Fruit fly (Drosophila melanogaster) whole organism, embryonic: Measurements from ENCODE around the gene scramb2.

Source experiments
- Adf1 ChIP-seq: fragments of 200-800 bp; sonication (Bioruptor generic); IDR thresholded peaks from 2 replicates; pipeline ENCODE4 v1.3.6; 2022; ENCODE audit warnings: missing biosample characterization, missing genetic modification characterization
- Atf6 ChIP-seq: fragments of 200-800 bp; sonication (Bioruptor generic); IDR thresholded peaks from 2 replicates; pipeline ENCODE4 v1.3.6; 2022; ENCODE audit warnings: missing biosample characterization, missing genetic modification characterization
- B-H1 ChIP-seq: fragments of 200-800 bp; sonication (Bioruptor generic); IDR thresholded peaks from 3 replicates; pipeline ENCODE4 v1.3.6; 2022; ENCODE audit warnings: missing biosample characterization, missing genetic modification characterization
- BEAF-32 ChIP-seq: fragments of 200-800 bp; sonication (Bioruptor generic); optimal IDR thresholded peaks from 3 replicates; lab custom pipeline; 2017; ENCODE audit warnings: missing biosample characterization, missing genetic modification characterization, mild to moderate bottlenecking, moderate library complexity, missing genetic modification reagents
- Bteb2 ChIP-seq: fragments of 200-800 bp; sonication (Bioruptor generic); optimal IDR thresholded peaks from 2 replicates; lab custom pipeline; 2016; ENCODE audit warnings: missing biosample characterization, missing genetic modification characterization
- CG10543 ChIP-seq: fragments of 200-800 bp; sonication (Bioruptor generic); optimal IDR thresholded peaks from 3 replicates; lab custom pipeline; 2017; ENCODE audit warnings: missing biosample characterization, mild to moderate bottlenecking, missing genetic modification characterization, moderate library complexity
- CG10654 ChIP-seq: fragments of 200-800 bp; sonication (Bioruptor generic); optimal IDR thresholded peaks from 2 replicates; lab custom pipeline; 2016; ENCODE audit warnings: missing biosample characterization, missing genetic modification characterization
- CG11398 ChIP-seq: fragments of 200-800 bp; sonication (Bioruptor generic); optimal IDR thresholded peaks from 2 replicates; lab custom pipeline; 2016; ENCODE audit warnings: missing biosample characterization, missing genetic modification characterization
- CG11560 ChIP-seq: fragments of 200-800 bp; sonication (Bioruptor generic); IDR thresholded peaks from 3 replicates; pipeline ENCODE4 v1.3.6; 2022; ENCODE audit warnings: missing biosample characterization, missing genetic modification characterization
- CG12236 ChIP-seq: fragments of 200-800 bp; sonication (Bioruptor generic); optimal IDR thresholded peaks from 2 replicates; lab custom pipeline; 2016; ENCODE audit warnings: missing biosample characterization, missing genetic modification characterization
- CG14441 ChIP-seq: fragments of 200-800 bp; sonication (Bioruptor generic); IDR thresholded peaks from 2 replicates; pipeline ENCODE4 v1.3.6; 2022; ENCODE audit warnings: missing biosample characterization, missing genetic modification characterization
- CG15696 ChIP-seq: fragments of 200-800 bp; sonication (Bioruptor generic); optimal IDR thresholded peaks from 2 replicates; lab custom pipeline; 2019; ENCODE audit warnings: missing biosample characterization, mild to moderate bottlenecking, missing genetic modification characterization, moderate library complexity
- CG17385 ChIP-seq: fragments of 200-800 bp; sonication (Bioruptor generic); optimal IDR thresholded peaks from 3 replicates; lab custom pipeline; 2018; ENCODE audit warnings: missing biosample characterization, mild to moderate bottlenecking, missing genetic modification characterization
- CG18011 ChIP-seq: fragments of 200-800 bp; sonication (Bioruptor generic); optimal IDR thresholded peaks from 2 replicates; lab custom pipeline; 2017; ENCODE audit warnings: missing biosample characterization, missing genetic modification characterization, mild to moderate bottlenecking, moderate library complexity, missing genotype
- CG18599 ChIP-seq: fragments of 200-800 bp; sonication (Bioruptor generic); optimal IDR thresholded peaks from 3 replicates; lab custom pipeline; 2017; ENCODE audit warnings: missing biosample characterization, missing genetic modification characterization, mild to moderate bottlenecking, moderate library complexity, missing genetic modification reagents
- CG18619 ChIP-seq: fragments of 200-800 bp; sonication (Bioruptor generic); optimal IDR thresholded peaks from 3 replicates; lab custom pipeline; 2017; ENCODE audit warnings: missing biosample characterization, mild to moderate bottlenecking, missing genetic modification characterization
- CG2120 ChIP-seq: fragments of 200-800 bp; sonication (Bioruptor generic); optimal IDR thresholded peaks from 3 replicates; lab custom pipeline; 2016; ENCODE audit warnings: missing biosample characterization, missing genetic modification characterization
- CG3163 ChIP-seq: fragments of 200-800 bp; sonication (Bioruptor generic); optimal IDR thresholded peaks from 3 replicates; lab custom pipeline; 2016; ENCODE audit warnings: missing biosample characterization, missing genetic modification characterization
- CG32767 ChIP-seq: fragments of 200-800 bp; sonication (Bioruptor generic); IDR thresholded peaks from 2 replicates; pipeline ENCODE4 v1.3.6; 2022; ENCODE audit warnings: missing biosample characterization, missing genetic modification characterization
- CG34376 ChIP-seq: fragments of 200-800 bp; sonication (Bioruptor generic); optimal IDR thresholded peaks from 2 replicates; lab custom pipeline; 2018; ENCODE audit warnings: missing biosample characterization, mild to moderate bottlenecking, missing genetic modification characterization
- CG6689 ChIP-seq: fragments of 200-800 bp; sonication (Bioruptor generic); IDR thresholded peaks from 2 replicates; pipeline ENCODE4 v1.3.6; 2022; ENCODE audit warnings: missing biosample characterization, missing genetic modification characterization
- CG7963 ChIP-seq: fragments of 200-800 bp; sonication (Bioruptor generic); IDR thresholded peaks from 3 replicates; pipeline ENCODE4 v1.3.6; 2022; ENCODE audit warnings: missing biosample characterization, missing genetic modification characterization; ENCODE audit not compliant: partially characterized antibody
- CG9932 ChIP-seq: fragments of 200-800 bp; sonication (Bioruptor generic); IDR thresholded peaks from 2 replicates; pipeline ENCODE4 v1.3.6; 2022; ENCODE audit warnings: missing biosample characterization, missing genetic modification characterization
- CHES-1-like ChIP-seq: fragments of 200-800 bp; sonication (Bioruptor generic); optimal IDR thresholded peaks from 2 replicates; lab custom pipeline; 2016; ENCODE audit warnings: missing biosample characterization, missing genetic modification characterization
- D19B ChIP-seq: fragments of 200-800 bp; sonication (Bioruptor generic); optimal IDR thresholded peaks from 2 replicates; lab custom pipeline; 2017; ENCODE audit warnings: missing biosample characterization, mild to moderate bottlenecking, missing genetic modification characterization
- GATAe ChIP-seq: fragments of 200-800 bp; sonication (Bioruptor generic); conservative IDR thresholded peaks from 2 replicates; pipeline ENCODE4 v1.3.6; 2022; ENCODE audit warnings: missing biosample characterization, missing genetic modification characterization
- HHEX ChIP-seq: fragments of 200-800 bp; sonication (Bioruptor generic); optimal IDR thresholded peaks from 3 replicates; lab custom pipeline; 2017; ENCODE audit warnings: missing biosample characterization, mild to moderate bottlenecking, missing genetic modification characterization, missing genetic modification reagents
- HLH3B ChIP-seq: fragments of 200-800 bp; sonication (Bioruptor generic); IDR thresholded peaks from 2 replicates; pipeline ENCODE4 v1.3.6; 2022; ENCODE audit warnings: missing biosample characterization, missing genetic modification characterization
- HLHmδ ChIP-seq: fragments of 200-800 bp; sonication (Bioruptor generic); optimal IDR thresholded peaks from 2 replicates; lab custom pipeline; 2018; ENCODE audit warnings: missing biosample characterization, mild to moderate bottlenecking, missing genetic modification characterization, moderate library complexity
- Nf-YB ChIP-seq: fragments of 200-800 bp; sonication (Bioruptor generic); optimal IDR thresholded peaks from 3 replicates; lab custom pipeline; 2019; ENCODE audit warnings: missing biosample characterization, mild to moderate bottlenecking, missing genetic modification characterization, moderate library complexity
- NfI ChIP-seq: fragments of 200-800 bp; sonication (Bioruptor generic); optimal IDR thresholded peaks from 3 replicates; lab custom pipeline; 2018; ENCODE audit warnings: missing biosample characterization, mild to moderate bottlenecking, missing genetic modification characterization, moderate library complexity
- Oaz ChIP-seq: fragments of 200-800 bp; sonication (Bioruptor generic); IDR thresholded peaks from 2 replicates; pipeline ENCODE4 v1.3.6; 2022; ENCODE audit warnings: missing biosample characterization, missing genetic modification characterization
- Xrp1 ChIP-seq: fragments of 200-800 bp; sonication (Bioruptor generic); IDR thresholded peaks from 2 replicates; pipeline ENCODE4 v1.3.6; 2022; ENCODE audit warnings: missing biosample characterization, missing genetic modification characterization
- ara ChIP-seq: fragments of 200-800 bp; sonication (Bioruptor generic); IDR thresholded peaks from 2 replicates; pipeline ENCODE4 v1.3.6; 2022; ENCODE audit warnings: missing biosample characterization, missing genetic modification characterization
- bsh ChIP-seq, 2 experiments: fragments of 200-800 bp; sonication (Bioruptor generic); optimal IDR thresholded peaks; 2 replicates each; lab custom pipeline; 2017 to 2018; ENCODE audit warnings: mild to moderate bottlenecking in 2 of 2, missing biosample characterization in 2 of 2, missing genetic modification characterization in 2 of 2, moderate library complexity in 1 of 2
- cad ChIP-seq: fragments of >200 bp; optimal IDR thresholded peaks from 2 replicates; lab custom pipeline; 2017; ENCODE audit warnings: missing biosample characterization, missing genetic modification characterization
- chif ChIP-seq, 2 experiments: fragments of 200-800 bp; sonication (Bioruptor generic); optimal IDR thresholded peaks; 3 replicates each; lab custom pipeline; 2016; ENCODE audit warnings: missing biosample characterization in 2 of 2, missing genetic modification characterization in 2 of 2
- crol ChIP-seq: fragments of 200-800 bp; sonication (Bioruptor generic); IDR thresholded peaks from 2 replicates; pipeline ENCODE4 v1.3.6; 2022; ENCODE audit warnings: missing biosample characterization, missing genetic modification characterization
- en ChIP-seq: fragments of 200-800 bp; sonication (Bioruptor generic); optimal IDR thresholded peaks from 2 replicates; lab custom pipeline; 2016; ENCODE audit warnings: missing biosample characterization, missing genetic modification characterization
- ewg ChIP-seq: fragments of 200-800 bp; sonication (Bioruptor generic); optimal IDR thresholded peaks from 3 replicates; lab custom pipeline; 2017; ENCODE audit warnings: mild to moderate bottlenecking, missing biosample characterization, missing genetic modification reagents, missing genetic modification characterization
- maf-S ChIP-seq: fragments of 200-800 bp; sonication (Bioruptor generic); optimal IDR thresholded peaks from 2 replicates; lab custom pipeline; 2016; ENCODE audit warnings: missing biosample characterization, missing genetic modification characterization
- mld ChIP-seq: fragments of 200-800 bp; sonication (Bioruptor generic); IDR thresholded peaks from 3 replicates; pipeline ENCODE4 v1.3.6; 2022; ENCODE audit warnings: missing biosample characterization, missing genetic modification characterization; ENCODE audit not compliant: partially characterized antibody
- nerfin-1 ChIP-seq: fragments of 200-800 bp; sonication (Bioruptor generic); optimal IDR thresholded peaks from 3 replicates; lab custom pipeline; 2019; ENCODE audit warnings: missing biosample characterization, mild to moderate bottlenecking, missing genetic modification characterization, moderate library complexity
- otp ChIP-seq: fragments of 200-800 bp; sonication (Bioruptor generic); IDR thresholded peaks from 3 replicates; pipeline ENCODE4, ENCODE4 v1.3.6; 2022; ENCODE audit warnings: missing biosample characterization, missing genetic modification characterization
- slp2 ChIP-seq: fragments of 200-800 bp; sonication (Bioruptor generic); optimal IDR thresholded peaks from 2 replicates; lab custom pipeline; 2016; ENCODE audit warnings: missing biosample characterization, missing genetic modification characterization
- tio ChIP-seq: fragments of 200-800 bp; sonication (Bioruptor generic); optimal IDR thresholded peaks from 2 replicates; lab custom pipeline; 2017; ENCODE audit warnings: missing biosample characterization, missing genetic modification characterization, inconsistent platforms
- trh ChIP-seq: fragments of 200-800 bp; sonication (Bioruptor generic); optimal IDR thresholded peaks from 2 replicates; lab custom pipeline; 2016; ENCODE audit warnings: missing biosample characterization, missing genetic modification characterization

scramb2 gene

DNA sequence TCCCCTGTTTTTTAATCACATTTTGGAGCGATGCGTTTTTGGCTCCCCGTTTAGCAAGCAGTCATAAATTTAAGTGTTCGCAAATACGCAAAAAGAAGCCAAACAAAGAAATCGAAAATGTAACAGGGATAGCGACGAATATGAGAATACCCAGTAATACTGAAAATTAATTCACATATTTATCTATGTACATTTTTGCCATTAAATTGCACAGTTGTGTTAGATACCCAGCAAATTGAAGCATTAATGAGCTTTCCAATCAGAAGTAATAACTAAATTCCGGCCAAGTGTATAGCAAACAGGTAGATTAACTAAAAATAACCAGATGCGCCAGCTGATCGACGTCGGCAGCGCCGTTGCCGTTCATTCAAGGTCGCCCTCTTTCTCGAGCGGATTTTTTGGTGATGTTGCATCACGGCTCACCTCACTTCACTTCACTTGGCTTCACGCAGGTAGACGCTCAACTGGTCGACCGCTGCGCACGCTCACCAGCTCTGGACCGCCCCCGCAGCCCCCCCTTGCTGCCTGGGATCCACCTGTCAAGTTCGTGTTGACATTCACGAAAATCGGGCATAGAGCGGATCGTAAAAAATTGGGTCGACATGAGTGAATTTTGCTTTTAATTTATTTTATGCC, 9.5 kb downstream of the scramb2 start (continued):
- TF ChIP-seq CG11560 = no peak
- no peak for TF ChIP-seq nerfin-1 (tag; lab: Kevin White, UChicago)
- TF ChIP-seq Adf1 = peak; percentile 24; the same call in 1 of the 2 replicates
- peak; percentile 73 for TF ChIP-seq D19B (GFP tag; lab: Kevin White, UChicago)
- TF ChIP-seq CG7963 = no peak
- no peak for TF ChIP-seq en
- peak; percentile 29; the same call in 1 of the 2 replicates for TF ChIP-seq CG14441 (GFP tag; lab: Robert Waterston, UW)
- TF ChIP-seq CG10543 (GFP tag; lab: Kevin White, UChicago) = peak; percentile 13
- TF ChIP-seq cad = no peak
- TF ChIP-seq, all 482 proteins: peak for 30

DNA sequence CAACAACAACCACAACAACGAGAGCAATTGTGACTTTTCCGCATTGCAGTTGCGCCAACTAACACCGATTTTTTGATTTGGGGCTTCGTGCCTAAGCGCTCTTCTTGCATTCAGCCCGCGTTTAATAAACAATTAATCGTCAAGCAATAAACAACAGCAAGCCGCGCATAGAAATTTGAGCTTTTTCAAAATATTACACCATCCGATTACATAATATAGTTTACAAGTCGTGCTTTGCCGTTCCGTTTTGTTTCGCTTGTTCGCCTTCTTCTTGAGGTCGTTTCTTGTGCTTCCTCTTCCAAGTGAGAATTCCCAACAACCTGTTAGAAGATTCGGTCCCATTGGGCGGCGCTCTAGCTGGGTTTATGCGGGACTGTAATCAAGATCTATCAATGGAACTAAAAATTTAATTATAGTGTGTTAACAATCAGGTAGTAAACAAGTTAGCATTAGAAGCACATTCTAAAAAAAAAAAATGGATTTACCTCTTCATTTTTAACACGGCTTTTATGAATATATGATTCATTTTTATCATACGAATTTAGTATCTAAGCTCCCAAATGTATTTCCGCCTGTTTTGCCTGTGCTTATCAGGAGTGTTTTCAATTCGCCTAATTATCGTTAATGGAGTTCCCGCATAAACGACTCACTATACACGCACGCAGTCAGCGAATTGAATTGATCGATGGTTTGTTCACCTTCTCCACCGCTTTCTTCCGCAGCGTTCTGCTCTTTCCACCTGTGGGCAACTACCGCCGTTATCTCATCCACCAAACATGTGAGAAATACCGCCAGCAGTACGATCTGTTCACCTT, 10.6 kb downstream of the scramb2 start:
- TF ChIP-seq CG32767 (peak; percentile 88), tio (peak; percentile 81), CG18619 (GFP tag; lab: Kevin White, UChicago) (peak; percentile 86), CG11398 (peak; percentile 46), CG34376 (GFP tag; lab: Kevin White, UChicago) (peak; percentile 91), CG17385 (GFP tag; lab: Kevin White, UChicago) (peak; percentile 85), ewg (GFP tag; lab: Kevin White, UChicago) (peak; percentile 58), slp2 (GFP tag; lab: Kevin White, UChicago) (peak; percentile 30), HLH3B (GFP tag; lab: Robert Waterston, UW) (peak; percentile 75), CG15696 (tag; lab: Kevin White, UChicago) (peak; percentile 88), BEAF-32 (GFP tag; lab: Kevin White, UChicago) (no peak), bsh (GFP tag; optimal IDR thresholded peaks at IDR 0.05; lab: Kevin White, UChicago) (peak; percentile 73 to 88), CG18011 (GFP tag; lab: Kevin White, UChicago) (peak; percentile 60), CG18599 (GFP tag; lab: Kevin White, UChicago) (peak; percentile 91), otp (peak; percentile 68), trh (GFP tag; lab: Kevin White, UChicago) (peak; percentile 38), Nf-YB (GFP tag; lab: Kevin White, UChicago) (peak; percentile 82), Atf6 (GFP tag; lab: Robert Waterston, UW) (peak; percentile 90), mld (GFP tag; lab: Robert Waterston, UW) (no peak), ara (GFP tag; lab: Robert Waterston, UW) (peak; percentile 72), CG12236 (GFP tag; lab: Kevin White, UChicago) (peak; percentile 48), GATAe (no peak), NfI (GFP tag; lab: Kevin White, UChicago) (peak; percentile 78), maf-S (GFP tag; lab: Kevin White, UChicago) (peak; percentile 13), Xrp1 (peak; percentile 84), Bteb2 (peak; percentile 78), HHEX (peak; percentile 85), Oaz (GFP tag; lab: Robert Waterston, UW) (peak; percentile 74), CG3163 (GFP tag; lab: Kevin White, UChicago) (peak; percentile 42), chif (GFP tag; optimal IDR thresholded peaks at IDR 0.05; lab: Kevin White, UChicago) (peak; percentile 75 to 79), CG6689 (GFP tag; lab: Robert Waterston, UW) (peak; percentile 84), B-H1 (GFP tag; lab: Robert Waterston, UW) (peak; percentile 52; the same call in 1 of the 3 replicates), crol (GFP tag; lab: Robert Waterston, UW) (no peak), CG9932 (peak; percentile 79), HLHmδ (no peak), CHES-1-like (GFP tag; lab: Kevin White, UChicago) (peak; percentile 65), CG2120 (GFP tag; lab: Kevin White, UChicago) (peak; percentile 85), CG10654 (peak; percentile 56)
